Worm (Caenorhabditis elegans): ENCODE data around the gene ZK637.12.

DNA sequence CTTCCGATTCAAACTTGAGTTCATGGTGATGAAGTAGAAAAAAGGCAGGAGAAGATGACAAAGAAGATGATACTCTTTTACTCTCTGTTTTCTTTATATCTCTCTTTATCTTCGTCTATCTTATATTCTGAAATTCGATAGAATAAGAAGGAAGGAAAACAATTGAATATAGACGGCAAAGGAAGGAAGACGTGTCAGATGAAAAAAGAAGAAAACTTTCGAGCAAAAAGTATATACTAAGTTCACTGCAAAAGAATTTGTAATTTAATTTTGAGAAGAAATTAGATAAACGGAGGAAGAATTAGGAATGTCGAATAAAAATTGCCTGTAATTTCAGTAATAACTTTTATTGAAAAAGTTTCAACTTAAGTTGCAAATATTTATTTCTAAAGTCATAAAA, 47.0 kb upstream of the ZK637.12 start, which contains the start of gene K01F9.2:
- no peak for TF ChIP-seq hpl-2 (GFP tag; optimal IDR thresholded peaks at IDR 0.05)
- no peak for TF ChIP-seq fkh-8 (tag; optimal IDR thresholded peaks at IDR 0.05)
- no peak for TF ChIP-seq nhr-90 (tag; optimal IDR thresholded peaks at IDR 0.05; ENCODE audit: poor library complexity)
- TF ChIP-seq ztf-4 (tag; optimal IDR thresholded peaks at IDR 0.05) = no peak
- TF ChIP-seq mdl-1 (tag; optimal IDR thresholded peaks at IDR 0.05) = no peak
- no peak for TF ChIP-seq sptf-1 (tag; optimal IDR thresholded peaks at IDR 0.05)
- no peak for TF ChIP-seq nhr-76 (tag; optimal IDR thresholded peaks at IDR 0.05)
- TF ChIP-seq elt-3 (tag; optimal IDR thresholded peaks at IDR 0.05) = no peak

All from whole organism, L1 larva.